Worm (Caenorhabditis elegans): ENCODE data around the gene gmap-1.

The gmap-1 gene

ce11 chrX:12899140-12899888, 35.5 kb downstream of the gmap-1 start:
- TF ChIP-seq unc-62 (GFP tag; optimal IDR thresholded peaks at IDR 0.05), result no peak

DNA sequence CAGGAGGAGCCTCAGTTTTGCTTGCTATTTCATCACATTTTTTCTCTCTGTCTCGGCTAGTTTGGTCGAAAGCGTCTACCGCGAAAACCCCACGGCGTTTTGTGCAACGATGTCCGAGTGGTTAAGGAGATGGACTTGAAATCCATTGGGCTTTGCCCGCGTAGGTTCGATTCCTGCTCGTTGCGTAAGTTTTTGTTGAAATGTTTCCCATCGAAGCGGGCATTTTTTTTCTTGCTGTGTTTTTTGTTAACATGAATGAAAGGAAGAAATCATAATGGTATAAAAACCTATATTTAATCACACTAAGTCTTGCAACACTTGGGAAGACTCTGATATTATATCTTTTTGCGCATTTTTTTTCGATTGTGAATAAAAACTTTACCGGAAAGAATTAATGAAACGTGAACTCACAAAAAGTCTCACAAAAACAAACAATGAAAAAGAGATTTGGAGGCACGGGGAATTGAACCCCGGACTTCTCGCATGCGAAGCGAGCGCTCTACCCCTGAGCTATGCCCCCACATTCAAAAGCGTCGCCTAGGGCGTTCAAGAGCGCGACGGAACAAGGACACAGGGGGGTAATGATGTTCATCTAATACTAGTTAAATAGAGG, 44.8 kb downstream of the gmap-1 start:
- no peak for TF ChIP-seq unc-62 (GFP tag; optimal IDR thresholded peaks at IDR 0.05)

- TF ChIP-seq unc-62 (GFP tag; optimal IDR thresholded peaks at IDR 0.05), result no peak
Measured at ce11 chrX:12884873-12885272, 49.9 kb downstream of the gmap-1 start, which contains the start of gene gpc-1. Gene gpc-1, minus strand, starts transcription at chrX:12884989.
